Fruit fly (Drosophila melanogaster) whole organism, prepupa: ENCODE results near the gene CG13607.
A peak's percentile ranks its signal among the peaks of the same experiment; 100 is the strongest.

ENCODE experiments used
- Blimp-1 ChIP-seq: fragments of 200-800 bp; sonication (Bioruptor generic); optimal IDR thresholded peaks from 3 replicates; lab custom pipeline; 2017; ENCODE audit warnings: missing biosample characterization, missing genetic modification characterization, mild to moderate bottlenecking, moderate library complexity, missing genetic modification reagents
- CG10631 ChIP-seq: fragments of 200-800 bp; sonication (Bioruptor generic); optimal IDR thresholded peaks from 2 replicates; lab custom pipeline; 2016; ENCODE audit warnings: missing biosample characterization, missing genetic modification characterization
- CG10669 ChIP-seq: fragments of 200-800 bp; sonication (Bioruptor generic); optimal IDR thresholded peaks from 3 replicates; lab custom pipeline; 2018; ENCODE audit warnings: missing biosample characterization, mild to moderate bottlenecking, missing genetic modification characterization, moderate library complexity
- CG11902 ChIP-seq: fragments of 200-800 bp; sonication (Bioruptor generic); optimal IDR thresholded peaks from 3 replicates; lab custom pipeline; 2016; ENCODE audit warnings: missing biosample characterization, missing genetic modification characterization
- CG1621 ChIP-seq: fragments of 200-800 bp; sonication (Bioruptor generic); optimal IDR thresholded peaks from 3 replicates; lab custom pipeline; 2018; ENCODE audit warnings: missing biosample characterization, mild to moderate bottlenecking, missing genetic modification characterization
- CG16779 ChIP-seq: fragments of 200-800 bp; sonication (Bioruptor generic); optimal IDR thresholded peaks from 3 replicates; lab custom pipeline; 2017; ENCODE audit warnings: missing biosample characterization, mild to moderate bottlenecking, missing genetic modification characterization
- CG3032 ChIP-seq: fragments of 200-800 bp; optimal IDR thresholded peaks from 2 replicates; lab custom pipeline; 2019; ENCODE audit warnings: missing biosample characterization, mild to moderate bottlenecking, missing genetic modification characterization, moderate library complexity
- CG31627 ChIP-seq: fragments of 200-800 bp; sonication (Bioruptor generic); optimal IDR thresholded peaks from 3 replicates; lab custom pipeline; 2016; ENCODE audit warnings: missing biosample characterization, missing genetic modification characterization
- CG32006 ChIP-seq: fragments of 200-800 bp; sonication (Bioruptor generic); optimal IDR thresholded peaks from 3 replicates; lab custom pipeline; 2017; ENCODE audit warnings: missing biosample characterization, mild to moderate bottlenecking, missing genetic modification characterization
- CG34406 ChIP-seq: fragments of 200-800 bp; sonication (Bioruptor generic); optimal IDR thresholded peaks from 3 replicates; lab custom pipeline; 2016; ENCODE audit warnings: missing biosample characterization, missing genetic modification characterization
- CG3919 ChIP-seq: fragments of 200-800 bp; sonication (Bioruptor generic); optimal IDR thresholded peaks from 3 replicates; lab custom pipeline; 2016; ENCODE audit warnings: missing biosample characterization, missing genetic modification characterization
- CG4318 ChIP-seq: fragments of 200-800 bp; sonication (Bioruptor generic); optimal IDR thresholded peaks from 3 replicates; lab custom pipeline; 2017; ENCODE audit warnings: missing biosample characterization, mild to moderate bottlenecking, missing genetic modification characterization
- CG6163 ChIP-seq: fragments of 200-800 bp; sonication (Bioruptor generic); IDR thresholded peaks from 3 replicates; pipeline ENCODE4 v1.3.6; 2022; ENCODE audit warnings: missing biosample characterization, missing genetic modification characterization
- CG6854 ChIP-seq: fragments of 200-800 bp; sonication (Bioruptor generic); optimal IDR thresholded peaks from 2 replicates; lab custom pipeline; 2017; ENCODE audit warnings: missing biosample characterization, mild to moderate bottlenecking, missing genetic modification characterization
- CG8119 ChIP-seq: fragments of 200-800 bp; sonication (Bioruptor generic); IDR thresholded peaks from 3 replicates; pipeline ENCODE4 v1.3.6; 2022; ENCODE audit warnings: missing biosample characterization, missing genetic modification characterization
- CG8319 ChIP-seq: fragments of 200-800 bp; sonication (Bioruptor generic); optimal IDR thresholded peaks from 3 replicates; lab custom pipeline; 2016; ENCODE audit warnings: missing biosample characterization, missing genetic modification characterization
- CG8632 ChIP-seq: fragments of 200-800 bp; sonication (Bioruptor generic); optimal IDR thresholded peaks from 3 replicates; lab custom pipeline; 2016; ENCODE audit warnings: missing biosample characterization, missing genetic modification characterization
- CG9139 ChIP-seq: fragments of 200-800 bp; sonication (Bioruptor generic); optimal IDR thresholded peaks from 3 replicates; lab custom pipeline; 2017; ENCODE audit warnings: missing biosample characterization, mild to moderate bottlenecking, missing genetic modification characterization
- Eip75B ChIP-seq: fragments of 200-800 bp; sonication (Bioruptor generic); optimal IDR thresholded peaks from 3 replicates; lab custom pipeline; 2016; ENCODE audit warnings: missing biosample characterization, missing genetic modification characterization
- Eip78C ChIP-seq: fragments of 200-800 bp; sonication (Bioruptor generic); peaks from one replicate; lab custom pipeline; 2016; ENCODE audit warnings: missing biosample characterization, missing genetic modification characterization
- Eip93F ChIP-seq: fragments of 200-800 bp; sonication (Bioruptor generic); optimal IDR thresholded peaks from 2 replicates; lab custom pipeline; 2016; ENCODE audit warnings: missing biosample characterization, mild to moderate bottlenecking, missing genetic modification characterization
- Ets96B ChIP-seq: fragments of 200-800 bp; optimal IDR thresholded peaks from 2 replicates; lab custom pipeline; 2019; ENCODE audit warnings: missing biosample characterization, mild to moderate bottlenecking, missing genetic modification characterization, moderate library complexity
- Gug ChIP-seq: fragments of 200-800 bp; sonication (Bioruptor generic); IDR thresholded peaks from 2 replicates; pipeline ENCODE4 v1.3.6; 2022; ENCODE audit warnings: missing biosample characterization, missing genetic modification characterization
- Hr38 ChIP-seq: sonication (Bioruptor generic); optimal IDR thresholded peaks from 2 replicates; lab custom pipeline; 2016; ENCODE audit warnings: missing biosample characterization, missing genetic modification characterization
- Hr39 ChIP-seq: fragments of 200-800 bp; sonication (Bioruptor generic); optimal IDR thresholded peaks from 2 replicates; lab custom pipeline; 2016; ENCODE audit warnings: missing biosample characterization, missing genetic modification characterization
- Hr4 ChIP-seq: fragments of 200-800 bp; sonication (Bioruptor generic); optimal IDR thresholded peaks from 3 replicates; lab custom pipeline; 2016; ENCODE audit warnings: missing biosample characterization, missing genetic modification characterization
- Lpt ChIP-seq: fragments of 200-800 bp; sonication (Bioruptor generic); optimal IDR thresholded peaks from 3 replicates; lab custom pipeline; 2016; ENCODE audit warnings: missing biosample characterization, missing genetic modification characterization
- Met ChIP-seq: fragments of 200-800 bp; sonication (Bioruptor generic); optimal IDR thresholded peaks from 3 replicates; lab custom pipeline; 2016; ENCODE audit warnings: missing biosample characterization, missing genetic modification characterization
- Smox ChIP-seq: fragments of 200-800 bp; sonication (Bioruptor generic); optimal IDR thresholded peaks from 3 replicates; lab custom pipeline; 2016; ENCODE audit warnings: missing biosample characterization, missing genetic modification characterization
- Sox102F ChIP-seq: fragments of 200-800 bp; sonication (Bioruptor generic); optimal IDR thresholded peaks from 2 replicates; lab custom pipeline; 2016; ENCODE audit warnings: missing biosample characterization, mild to moderate bottlenecking, missing genetic modification characterization
- Sox14 ChIP-seq: fragments of 200-800 bp; sonication (Bioruptor generic); optimal IDR thresholded peaks from 3 replicates; lab custom pipeline; 2016; ENCODE audit warnings: missing biosample characterization, missing genetic modification characterization
- Sox15 ChIP-seq: fragments of 200-800 bp; sonication (Bioruptor generic); optimal IDR thresholded peaks from 3 replicates; lab custom pipeline; 2016; ENCODE audit warnings: missing biosample characterization, missing genetic modification characterization
- achi ChIP-seq: fragments of 200-800 bp; sonication (Bioruptor generic); optimal IDR thresholded peaks from 3 replicates; lab custom pipeline; 2016; ENCODE audit warnings: missing biosample characterization, missing genetic modification characterization
- acj6 ChIP-seq: fragments of 200-800 bp; sonication (Bioruptor generic); optimal IDR thresholded peaks from 3 replicates; lab custom pipeline; 2016; ENCODE audit warnings: missing biosample characterization, missing genetic modification characterization
- cyc ChIP-seq: fragments of 200-800 bp; sonication (Bioruptor generic); optimal IDR thresholded peaks from 3 replicates; lab custom pipeline; 2016; ENCODE audit warnings: missing biosample characterization, missing genetic modification characterization
- esn ChIP-seq: fragments of 200-800 bp; sonication (Bioruptor generic); optimal IDR thresholded peaks from 2 replicates; lab custom pipeline; 2016; ENCODE audit warnings: missing biosample characterization, mild to moderate bottlenecking, missing genetic modification characterization, moderate library complexity
- fd59A ChIP-seq: fragments of 200-800 bp; sonication (Bioruptor generic); optimal IDR thresholded peaks from 2 replicates; lab custom pipeline; 2017; ENCODE audit warnings: missing biosample characterization, mild to moderate bottlenecking, missing genetic modification characterization, missing genetic modification reagents
- lz ChIP-seq: fragments of 200-800 bp; sonication (Bioruptor generic); optimal IDR thresholded peaks from 3 replicates; lab custom pipeline; 2016; ENCODE audit warnings: missing biosample characterization, missing genetic modification characterization
- salr ChIP-seq, 2 experiments: fragments of 200-800 bp; sonication (Bioruptor generic); optimal IDR thresholded peaks; 3 replicates each; lab custom pipeline; 2016 to 2018; ENCODE audit warnings: missing biosample characterization in 2 of 2, missing genetic modification characterization in 2 of 2, mild to moderate bottlenecking in 1 of 2
- svp ChIP-seq: fragments of 200-800 bp; sonication (Bioruptor generic); peaks from one replicate; lab custom pipeline; 2016; ENCODE audit warnings: missing biosample characterization, missing genetic modification characterization
- topi ChIP-seq: fragments of 200-800 bp; sonication (Bioruptor generic); optimal IDR thresholded peaks from 3 replicates; lab custom pipeline; 2016; ENCODE audit warnings: missing biosample characterization, missing genetic modification characterization

Gene CG13607

DNA sequence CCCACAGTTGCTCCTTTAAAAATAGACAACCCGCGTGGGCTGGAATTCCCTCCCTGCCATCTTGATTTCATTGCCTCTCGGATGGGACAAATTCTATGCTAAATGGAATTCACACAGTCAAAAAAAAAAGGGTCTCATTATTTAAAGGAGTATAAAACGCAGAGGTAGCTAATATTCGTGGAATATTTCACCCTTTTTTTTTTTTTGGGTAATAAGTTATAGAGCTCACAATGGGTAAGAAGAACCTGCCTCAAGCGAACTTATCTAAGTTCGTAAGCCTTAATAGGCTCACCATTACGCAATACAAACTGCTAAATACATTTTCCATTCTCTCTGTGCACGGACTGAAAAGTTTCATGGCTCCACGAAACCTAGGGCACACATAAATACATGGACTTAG is 42.4 kb downstream of the CG13607 start (continued):
- TF ChIP-seq svp: no peak
- TF ChIP-seq CG11902: no peak
- 0 out of 3 replicates have a peak, but pooled peaks have one; percentile 32 for TF ChIP-seq CG8119 (GFP tag; lab: Robert Waterston, UW)
- no peak for TF ChIP-seq lz (GFP tag; lab: Kevin White, UChicago)
- no peak for TF ChIP-seq Gug (GFP tag; lab: Robert Waterston, UW)
- TF ChIP-seq Hr39 (GFP tag; lab: Kevin White, UChicago): no peak
- TF ChIP-seq Sox14 (GFP tag; lab: Kevin White, UChicago): no peak
- TF ChIP-seq CG4318 (GFP tag; lab: Kevin White, UChicago): no peak
- no peak for TF ChIP-seq CG32006 (GFP tag; lab: Kevin White, UChicago)
- TF ChIP-seq Eip93F (GFP tag; lab: Kevin White, UChicago): no peak

DNA sequence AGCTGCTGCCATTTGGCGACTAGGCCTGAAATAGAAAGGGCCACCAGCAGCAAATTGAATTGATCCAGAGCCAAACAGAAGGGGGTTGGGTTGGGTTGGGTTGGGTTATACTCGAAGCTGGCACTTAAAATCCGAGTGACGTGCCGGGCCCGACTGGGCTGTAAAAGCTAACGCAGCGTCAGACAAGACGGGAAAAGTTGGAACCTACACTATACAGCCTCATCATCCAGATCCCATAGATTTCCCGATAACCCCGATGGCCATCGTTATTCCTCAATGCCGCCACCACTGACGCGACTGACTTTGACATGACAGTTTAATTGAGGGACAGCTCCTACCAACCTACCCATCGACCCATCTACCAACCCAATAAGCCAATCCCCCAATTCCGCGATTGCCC is 46.2 kb downstream of the CG13607 start:
- TF ChIP-seq Sox14 (GFP tag; lab: Kevin White, UChicago): no peak
- no peak for TF ChIP-seq CG9139 (GFP tag; lab: Kevin White, UChicago)
- TF ChIP-seq Ets96B (tag; lab: Kevin White, UChicago): no peak
- TF ChIP-seq Eip78C (GFP tag; lab: Kevin White, UChicago): no peak
- TF ChIP-seq CG6163 (GFP tag; lab: Robert Waterston, UW): no peak
- no peak for TF ChIP-seq CG6854
- no peak for TF ChIP-seq topi
- TF ChIP-seq Hr38 (GFP tag; lab: Kevin White, UChicago): no peak
- TF ChIP-seq cyc: no peak
- no peak for TF ChIP-seq achi
- TF ChIP-seq Lpt: no peak
- no peak for TF ChIP-seq Blimp-1 (GFP tag; lab: Kevin White, UChicago)
- no peak for TF ChIP-seq CG32006 (GFP tag; lab: Kevin White, UChicago)

DNA sequence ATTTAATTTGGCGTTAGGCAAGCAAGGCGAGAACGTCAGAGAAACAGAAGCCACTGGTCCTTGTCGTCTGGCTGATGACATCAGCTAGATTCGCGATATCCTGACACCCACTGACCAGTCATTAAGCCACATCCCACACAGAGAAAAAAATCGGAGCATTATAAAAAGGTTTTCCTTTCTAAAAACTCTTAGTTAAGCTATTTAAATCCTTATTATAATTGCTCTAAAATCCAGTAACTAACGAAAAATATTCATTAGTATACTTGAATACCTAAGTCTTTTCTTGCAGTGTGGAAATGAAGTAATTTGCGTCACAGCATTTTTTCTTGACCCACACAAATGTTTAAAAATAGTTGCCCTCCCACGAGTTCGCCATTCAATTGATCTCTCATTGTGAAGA is 47.3 kb downstream of the CG13607 start:
- TF ChIP-seq CG4318 (GFP tag; lab: Kevin White, UChicago) (no peak), CG10669 (GFP tag; lab: Kevin White, UChicago) (no peak), CG16779 (tag; lab: Kevin White, UChicago) (no peak), Hr4 (no peak), lz (GFP tag; lab: Kevin White, UChicago) (no peak), Eip75B (GFP tag; lab: Kevin White, UChicago) (no peak), CG31627 (GFP tag; lab: Kevin White, UChicago) (no peak), CG6854 (no peak), CG3919 (GFP tag; lab: Kevin White, UChicago) (no peak), CG34406 (GFP tag; lab: Kevin White, UChicago) (no peak), Gug (GFP tag; lab: Robert Waterston, UW) (no peak), salr (GFP tag; optimal IDR thresholded peaks at IDR 0.05; lab: Kevin White, UChicago) (no peak), CG8319 (no peak), fd59A (GFP tag; lab: Kevin White, UChicago) (no peak), Smox (GFP tag; lab: Kevin White, UChicago) (no peak), acj6 (GFP tag; lab: Kevin White, UChicago) (no peak), Eip93F (GFP tag; lab: Kevin White, UChicago) (no peak)

DNA sequence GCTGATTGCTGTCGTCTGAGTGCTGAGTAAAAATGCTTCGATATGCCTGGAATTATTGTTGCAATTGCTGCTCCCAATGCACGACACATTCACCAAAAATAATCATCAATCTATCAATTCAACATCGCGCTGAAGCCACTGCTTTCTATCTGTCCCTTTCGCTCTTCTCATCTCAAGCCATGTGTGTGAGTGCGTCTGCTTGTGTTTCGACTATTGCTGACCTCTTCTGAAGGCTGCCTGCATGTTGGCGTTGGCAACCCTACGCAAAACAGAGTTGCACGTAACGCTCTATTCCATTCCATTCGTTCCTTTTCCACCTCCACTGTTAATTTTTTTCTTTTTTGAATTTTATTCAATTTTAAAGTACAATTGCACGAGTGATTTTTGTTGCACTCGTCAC is 50.4 kb downstream of the CG13607 start:
- TF ChIP-seq CG3032 (no peak), CG8632 (GFP tag; lab: Kevin White, UChicago) (no peak), Met (no peak), Hr4 (no peak), Sox15 (GFP tag; lab: Kevin White, UChicago) (no peak), esn (GFP tag; lab: Kevin White, UChicago) (no peak), Hr38 (GFP tag; lab: Kevin White, UChicago) (no peak), Lpt (no peak), achi (no peak), fd59A (GFP tag; lab: Kevin White, UChicago) (no peak), CG10631 (GFP tag; lab: Kevin White, UChicago) (no peak), Eip93F (GFP tag; lab: Kevin White, UChicago) (no peak), Eip78C (GFP tag; lab: Kevin White, UChicago) (no peak), CG1621 (no peak), CG16779 (tag; lab: Kevin White, UChicago) (no peak), topi (no peak), Sox102F (GFP tag; lab: Kevin White, UChicago) (no peak)
- TF ChIP-seq, all 60 proteins: peak for 0
